Worm (Caenorhabditis elegans) whole organism, L3 larva: ENCODE measurements around the gene F56D6.23.

Experiments used
- elt-3 ChIP-seq, 3 experiments: fragments of 150-350 bp in 1 of 3; sonication (generic microtip) in 2 of 3; optimal IDR thresholded peaks; 2 replicates in 2 of 3; 4 replicates in 1 of 3; lab custom pipeline; 2014 to 2017; ENCODE audit warnings: missing biosample characterization in 3 of 3, missing genetic modification characterization in 3 of 3
- nhr-12 ChIP-seq: fragments of 150-350 bp; optimal IDR thresholded peaks from 2 replicates; lab custom pipeline; 2014; ENCODE audit warnings: missing biosample characterization, missing genetic modification characterization
- nhr-77 ChIP-seq: fragments of 150-350 bp; optimal IDR thresholded peaks from 2 replicates; lab custom pipeline; 2014; ENCODE audit warnings: missing biosample characterization, missing genetic modification characterization
- sea-2 ChIP-seq: fragments of 150-350 bp; sonication (generic microtip); optimal IDR thresholded peaks from 4 replicates; lab custom pipeline; 2014; ENCODE audit warnings: missing biosample characterization, missing genetic modification reagents, missing genetic modification characterization
- tbx-2 ChIP-seq: sonication (generic microtip); optimal IDR thresholded peaks from 2 replicates; lab custom pipeline; 2016; ENCODE audit warnings: mild to moderate bottlenecking, missing genetic modification characterization, missing compliant biosample characterization

DNA sequence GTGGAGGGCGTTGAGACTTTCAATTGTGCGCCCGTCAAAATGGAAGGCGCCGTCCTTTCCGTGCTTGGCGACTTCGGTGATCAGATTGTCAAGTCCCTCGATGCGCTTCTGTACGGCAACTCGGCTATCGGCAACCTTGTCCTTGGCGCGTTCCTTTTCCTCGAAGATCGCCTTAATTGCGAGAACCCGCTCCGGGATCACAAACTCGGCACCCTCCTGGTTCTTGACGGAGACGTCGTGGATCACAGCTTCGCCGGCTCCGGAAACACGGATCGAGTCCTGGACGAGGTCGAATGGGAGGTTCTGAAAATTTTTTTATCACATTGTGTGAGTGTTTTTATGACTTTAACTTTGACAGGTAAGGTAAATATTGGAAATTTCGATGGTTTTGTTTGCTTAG is 45.1 kb upstream of the F56D6.23 start:
- TF ChIP-seq sea-2 (no peak), nhr-77 (no peak), elt-3 (tag; optimal IDR thresholded peaks at IDR 0.05; lab: Kevin White, UChicago) (no peak), tbx-2 (tag; lab: Kevin White, UChicago) (no peak), nhr-12 (tag; lab: Kevin White, UChicago) (no peak)
